Worm (Caenorhabditis elegans): ENCODE data around the gene tdo-2.

The tdo-2 gene

ce11 chrIII:5892909-5893308 is 26.8 kb downstream of the tdo-2 start:
- no peak for TF ChIP-seq pha-4 (tag; optimal IDR thresholded peaks at IDR 0.05)
- no peak for TF ChIP-seq mab-5 (tag; optimal IDR thresholded peaks at IDR 0.05)
- no peak for TF ChIP-seq nhr-28 (tag; optimal IDR thresholded peaks at IDR 0.05)
- TF ChIP-seq cnd-1 (tag; optimal IDR thresholded peaks at IDR 0.05): no peak
- TF ChIP-seq lsy-2 (tag; optimal IDR thresholded peaks at IDR 0.05): no peak
- no peak for TF ChIP-seq ceh-39 (tag; optimal IDR thresholded peaks at IDR 0.05)
- TF ChIP-seq ces-1 (GFP tag; optimal IDR thresholded peaks at IDR 0.05): no peak
- TF ChIP-seq unc-62 (GFP tag; optimal IDR thresholded peaks at IDR 0.05): no peak
- no peak for TF ChIP-seq ceh-43 (GFP tag; optimal IDR thresholded peaks at IDR 0.05)
- TF ChIP-seq ztf-11 (tag; optimal IDR thresholded peaks at IDR 0.05): no peak

ce11 chrIII:5888675-5889074 is 31.1 kb downstream of the tdo-2 start, which contains the start of gene C28H8.8:
C28H8.8 (minus strand) TSS chrIII:5888775.
- TF ChIP-seq ham-2 (GFP tag; optimal IDR thresholded peaks at IDR 0.05) (no peak), tbx-8 (GFP tag; optimal IDR thresholded peaks at IDR 0.05) (no peak), drap-1 (GFP tag; optimal IDR thresholded peaks at IDR 0.05) (no peak), snpc-4 (tag; optimal IDR thresholded peaks at IDR 0.05) (no peak), nhr-76 (tag; optimal IDR thresholded peaks at IDR 0.05) (no peak), M03D4.4 (tag; optimal IDR thresholded peaks at IDR 0.05) (no peak), mls-2 (tag; optimal IDR thresholded peaks at IDR 0.05) (no peak), unc-39 (tag; optimal IDR thresholded peaks at IDR 0.05) (no peak), nhr-12 (tag; optimal IDR thresholded peaks at IDR 0.05) (no peak), sptf-1 (tag; optimal IDR thresholded peaks at IDR 0.05) (no peak), bed-3 (GFP tag; optimal IDR thresholded peaks at IDR 0.05) (no peak), ceh-39 (tag; optimal IDR thresholded peaks at IDR 0.05) (no peak), elt-3 (tag; optimal IDR thresholded peaks at IDR 0.05) (no peak), unc-62 (GFP tag; optimal IDR thresholded peaks at IDR 0.05) (no peak), mep-1 (tag; optimal IDR thresholded peaks at IDR 0.05) (no peak)

ce11 chrIII:5886893-5887292 is 32.9 kb downstream of the tdo-2 start, which contains the start of gene C28H8.7:
C28H8.7 (minus strand) TSS chrIII:5886993.
- TF ChIP-seq tbx-8 (GFP tag; optimal IDR thresholded peaks at IDR 0.05): no peak
- TF ChIP-seq ztf-11 (tag; optimal IDR thresholded peaks at IDR 0.05): no peak
- no peak for TF ChIP-seq snpc-4 (tag; optimal IDR thresholded peaks at IDR 0.05)
- no peak for TF ChIP-seq ceh-83 (GFP tag; optimal IDR thresholded peaks at IDR 0.05)
- TF ChIP-seq elt-3 (tag; optimal IDR thresholded peaks at IDR 0.05): no peak
- no peak for TF ChIP-seq blmp-1 (tag; optimal IDR thresholded peaks at IDR 0.05)
- TF ChIP-seq unc-39 (tag; optimal IDR thresholded peaks at IDR 0.05): no peak
- no peak for TF ChIP-seq lin-13 (tag; optimal IDR thresholded peaks at IDR 0.05)
- TF ChIP-seq bed-3 (GFP tag; optimal IDR thresholded peaks at IDR 0.05): no peak
- no peak for TF ChIP-seq mep-1 (tag; optimal IDR thresholded peaks at IDR 0.05)
- no peak for TF ChIP-seq ces-1 (GFP tag; optimal IDR thresholded peaks at IDR 0.05)
- TF ChIP-seq ceh-43 (GFP tag; optimal IDR thresholded peaks at IDR 0.05): no peak

- TF ChIP-seq nhr-237 (tag; optimal IDR thresholded peaks at IDR 0.05): no peak
- TF ChIP-seq nhr-76 (tag; optimal IDR thresholded peaks at IDR 0.05): no peak
- no peak for TF ChIP-seq hlh-1 (tag; optimal IDR thresholded peaks at IDR 0.05)
- no peak for TF ChIP-seq pha-4 (tag; optimal IDR thresholded peaks at IDR 0.05)
- no peak for TF ChIP-seq blmp-1 (tag; optimal IDR thresholded peaks at IDR 0.05)
Observed at ce11 chrIII:5884459-5884858, 35.3 kb downstream of the tdo-2 start.

- TF ChIP-seq zip-8 (tag; optimal IDR thresholded peaks at IDR 0.05) (no peak), nhr-76 (tag; optimal IDR thresholded peaks at IDR 0.05) (no peak), nhr-237 (tag; optimal IDR thresholded peaks at IDR 0.05) (no peak), blmp-1 (tag; optimal IDR thresholded peaks at IDR 0.05) (no peak), unc-120 (tag; optimal IDR thresholded peaks at IDR 0.05; ENCODE audit: poor library complexity, severe bottlenecking) (no peak), lin-32 (GFP tag; optimal IDR thresholded peaks at IDR 0.05) (no peak), drap-1 (GFP tag; optimal IDR thresholded peaks at IDR 0.05) (no peak), ces-1 (GFP tag; optimal IDR thresholded peaks at IDR 0.05) (no peak), nhr-2 (tag; optimal IDR thresholded peaks at IDR 0.05) (no peak)
Observed at ce11 chrIII:5884007-5884406, 35.7 kb downstream of the tdo-2 start, which contains the start of gene C28H8.5. C28H8.5 (plus strand) TSS chrIII:5884307.

Data from whole organism, mixed stage, embryonic.